Fruit fly (Drosophila melanogaster) whole organism, embryonic: ENCODE measurements around the gene CG6972.

Experiments
- Atf6 ChIP-seq: fragments of 200-800 bp; sonication (Bioruptor generic); IDR thresholded peaks from 2 replicates; pipeline ENCODE4 v1.3.6; 2022; ENCODE audit warnings: missing biosample characterization, missing genetic modification characterization
- B-H2 ChIP-seq: fragments of 200-800 bp; sonication (Bioruptor generic); optimal IDR thresholded peaks from 2 replicates; lab custom pipeline; 2018; ENCODE audit warnings: missing biosample characterization, mild to moderate bottlenecking, missing genetic modification characterization
- BEAF-32 ChIP-seq: fragments of 200-800 bp; sonication (Bioruptor generic); optimal IDR thresholded peaks from 3 replicates; lab custom pipeline; 2017; ENCODE audit warnings: missing biosample characterization, missing genetic modification characterization, mild to moderate bottlenecking, moderate library complexity, missing genetic modification reagents
- CG10267 ChIP-seq: fragments of 200-800 bp; sonication (Bioruptor generic); optimal IDR thresholded peaks from 2 replicates; lab custom pipeline; 2018; ENCODE audit warnings: missing biosample characterization, mild to moderate bottlenecking, missing genetic modification characterization, moderate library complexity
- CG10274 ChIP-seq: fragments of 200-800 bp; sonication (Bioruptor generic); optimal IDR thresholded peaks from 3 replicates; lab custom pipeline; 2017; ENCODE audit warnings: missing biosample characterization, mild to moderate bottlenecking, missing genetic modification characterization
- CG11085 ChIP-seq: fragments of 200-800 bp; sonication (Bioruptor generic); IDR thresholded peaks from 2 replicates; pipeline ENCODE4 v1.3.6; 2022; ENCODE audit warnings: missing biosample characterization, missing genetic modification characterization
- CG11504 ChIP-seq: fragments of 200-800 bp; sonication (Bioruptor generic); optimal IDR thresholded peaks from 3 replicates; lab custom pipeline; 2019; ENCODE audit warnings: missing biosample characterization, mild to moderate bottlenecking, missing genetic modification characterization, moderate library complexity
- CG11696 ChIP-seq: fragments of 200-800 bp; sonication (Bioruptor generic); IDR thresholded peaks from 2 replicates; pipeline ENCODE4 v1.3.6; 2022; ENCODE audit warnings: missing biosample characterization, missing genetic modification characterization
- CG14965 ChIP-seq: fragments of 200-800 bp; sonication (Bioruptor generic); optimal IDR thresholded peaks from 2 replicates; lab custom pipeline; 2016; ENCODE audit warnings: missing biosample characterization, missing genetic modification characterization, borderline replicate concordance
- CG1647 ChIP-seq: fragments of 200-800 bp; sonication (Bioruptor generic); optimal IDR thresholded peaks from 3 replicates; lab custom pipeline; 2016; ENCODE audit warnings: missing biosample characterization, missing genetic modification characterization
- CG16813 ChIP-seq: fragments of 200-800 bp; sonication (Bioruptor generic); IDR thresholded peaks from 3 replicates; pipeline ENCODE4 v1.3.6; 2022; ENCODE audit warnings: missing biosample characterization, missing genetic modification characterization; ENCODE audit not compliant: partially characterized antibody
- CG2889 ChIP-seq: fragments of 200-800 bp; sonication (Bioruptor generic); IDR thresholded peaks from 3 replicates; pipeline ENCODE4 v1.3.6; 2022; ENCODE audit warnings: missing biosample characterization, missing genetic modification characterization
- CG3065 ChIP-seq: fragments of 200-800 bp; sonication (Bioruptor generic); optimal IDR thresholded peaks from 2 replicates; lab custom pipeline; 2016; ENCODE audit warnings: missing biosample characterization, missing genetic modification characterization
- CG31388 ChIP-seq: fragments of 200-800 bp; sonication (Bioruptor generic); optimal IDR thresholded peaks from 2 replicates; lab custom pipeline; 2016; ENCODE audit warnings: missing biosample characterization, missing genetic modification characterization
- CG33213 ChIP-seq: fragments of 200-800 bp; sonication (Bioruptor generic); optimal IDR thresholded peaks from 3 replicates; lab custom pipeline; 2016; ENCODE audit warnings: missing biosample characterization, missing genetic modification characterization
- CG6175 ChIP-seq: fragments of 200-800 bp; sonication (Bioruptor generic); IDR thresholded peaks from 3 replicates; pipeline ENCODE4 v1.3.6; 2022; ENCODE audit warnings: missing biosample characterization, missing genetic modification characterization
- CG6254 ChIP-seq: fragments of 200-800 bp; sonication (Bioruptor generic); optimal IDR thresholded peaks from 3 replicates; lab custom pipeline; 2017; ENCODE audit warnings: mild to moderate bottlenecking, missing biosample characterization, missing genetic modification reagents, missing genetic modification characterization
- CG9437 ChIP-seq: fragments of 200-800 bp; sonication (Bioruptor generic); optimal IDR thresholded peaks from 2 replicates; lab custom pipeline; 2018; ENCODE audit warnings: missing biosample characterization, mild to moderate bottlenecking, missing genetic modification characterization
- CG9797 ChIP-seq: fragments of 200-800 bp; sonication (Bioruptor generic); optimal IDR thresholded peaks from 3 replicates; lab custom pipeline; 2018; ENCODE audit warnings: missing biosample characterization, mild to moderate bottlenecking, missing genetic modification characterization
- D19A ChIP-seq: fragments of 200-800 bp; optimal IDR thresholded peaks from 3 replicates; lab custom pipeline; 2019; ENCODE audit warnings: missing biosample characterization, mild to moderate bottlenecking, missing genetic modification characterization, moderate library complexity
- Deaf1 ChIP-seq: fragments of 200-800 bp; optimal IDR thresholded peaks from 3 replicates; lab custom pipeline; 2019; ENCODE audit warnings: missing biosample characterization, mild to moderate bottlenecking, missing genetic modification characterization, moderate library complexity
- Dfd ChIP-seq, 2 experiments: fragments of >200 bp; optimal IDR thresholded peaks; 2 replicates each; lab custom pipeline; 2017; ENCODE audit warnings: missing biosample characterization in 2 of 2, missing genetic modification characterization in 2 of 2
- Dll ChIP-seq: fragments of 200-800 bp; sonication (Bioruptor generic); IDR thresholded peaks from 4 replicates; pipeline ENCODE4 v1.3.6; 2022; ENCODE audit warnings: missing biosample characterization, missing genetic modification characterization; ENCODE audit not compliant: partially characterized antibody
- Doc3 ChIP-seq: fragments of 200-800 bp; sonication (Bioruptor generic); IDR thresholded peaks from 3 replicates; pipeline ENCODE4 v1.3.6; 2022; ENCODE audit warnings: missing biosample characterization, missing genetic modification characterization; ENCODE audit not compliant: partially characterized antibody
- Dp ChIP-seq: fragments of 200-800 bp; sonication (Bioruptor generic); optimal IDR thresholded peaks from 2 replicates; lab custom pipeline; 2018; ENCODE audit warnings: missing biosample characterization, mild to moderate bottlenecking, missing genetic modification characterization, moderate library complexity
- Gug ChIP-seq: fragments of 200-800 bp; sonication (Bioruptor generic); IDR thresholded peaks from 4 replicates; pipeline ENCODE4 v1.3.6; 2022; ENCODE audit warnings: missing biosample characterization, missing genetic modification characterization
- Hr78 ChIP-seq, 2 experiments: fragments of 200-800 bp in 1 of 2; fragments of >200 bp in 1 of 2; sonication (Bioruptor generic) in 1 of 2; optimal IDR thresholded peaks; 2 replicates each; lab custom pipeline; 2017 to 2019; ENCODE audit warnings: missing biosample characterization in 2 of 2, missing genetic modification characterization in 2 of 2, mild to moderate bottlenecking in 1 of 2, moderate library complexity in 1 of 2
- Lpt ChIP-seq: fragments of >200 bp; optimal IDR thresholded peaks from 2 replicates; lab custom pipeline; 2018; ENCODE audit warnings: missing biosample characterization, missing genetic modification characterization
- Oaz ChIP-seq: fragments of 200-800 bp; sonication (Bioruptor generic); IDR thresholded peaks from 2 replicates; pipeline ENCODE4 v1.3.6; 2022; ENCODE audit warnings: missing biosample characterization, missing genetic modification characterization
- Opbp ChIP-seq: fragments of 200-800 bp; sonication (Bioruptor generic); IDR thresholded peaks from 3 replicates; pipeline ENCODE4 v1.3.6; 2022; ENCODE audit warnings: missing biosample characterization, missing genetic modification characterization; ENCODE audit not compliant: partially characterized antibody
- Sox102F ChIP-seq: fragments of 200-800 bp; sonication (Bioruptor generic); optimal IDR thresholded peaks from 2 replicates; lab custom pipeline; 2018; ENCODE audit warnings: missing biosample characterization, mild to moderate bottlenecking, missing genetic modification characterization, moderate library complexity
- Tbp ChIP-seq: fragments of >200 bp; optimal IDR thresholded peaks from 2 replicates; lab custom pipeline; 2018; ENCODE audit warnings: missing biosample characterization, missing genetic modification characterization
- aop ChIP-seq: fragments of 200-800 bp; sonication (Bioruptor generic); IDR thresholded peaks from 2 replicates; pipeline ENCODE4 v1.3.6; 2022; ENCODE audit warnings: missing biosample characterization, missing genetic modification characterization
- bab2 ChIP-seq: fragments of 200-800 bp; sonication (Bioruptor generic); optimal IDR thresholded peaks from 2 replicates; lab custom pipeline; 2016; ENCODE audit warnings: missing biosample characterization, missing genetic modification characterization
- dm ChIP-seq: fragments of 200-800 bp; sonication (Bioruptor generic); optimal IDR thresholded peaks from 3 replicates; lab custom pipeline; 2016; ENCODE audit warnings: missing biosample characterization, missing genetic modification characterization
- dmrt11E ChIP-seq: fragments of 200-800 bp; sonication (Bioruptor generic); optimal IDR thresholded peaks from 3 replicates; lab custom pipeline; 2018; ENCODE audit warnings: missing biosample characterization, mild to moderate bottlenecking, missing genetic modification characterization, moderate library complexity
- dpn ChIP-seq, 2 experiments: fragments of 200-800 bp; sonication (Bioruptor generic); optimal IDR thresholded peaks; 3 replicates each; lab custom pipeline; 2016; ENCODE audit warnings: missing biosample characterization in 2 of 2, missing genetic modification characterization in 2 of 2
- fd102C ChIP-seq: fragments of 200-800 bp; sonication (Bioruptor generic); optimal IDR thresholded peaks from 2 replicates; lab custom pipeline; 2018; ENCODE audit warnings: missing biosample characterization, mild to moderate bottlenecking, missing genetic modification characterization, moderate library complexity
- inv ChIP-seq: fragments of 200-800 bp; sonication (Bioruptor generic); IDR thresholded peaks from 2 replicates; pipeline ENCODE4 v1.3.6; 2022; ENCODE audit warnings: missing biosample characterization, missing genetic modification characterization; ENCODE audit not compliant: partially characterized antibody
- jing ChIP-seq: fragments of 200-800 bp; sonication (Bioruptor generic); optimal IDR thresholded peaks from 2 replicates; lab custom pipeline; 2018; ENCODE audit warnings: missing biosample characterization, mild to moderate bottlenecking, missing genetic modification characterization
- kah ChIP-seq: fragments of 200-800 bp; sonication (Bioruptor generic); optimal IDR thresholded peaks from 2 replicates; lab custom pipeline; 2018; ENCODE audit warnings: missing biosample characterization, mild to moderate bottlenecking, missing genetic modification characterization
- luna ChIP-seq: fragments of 200-800 bp; sonication (Bioruptor generic); optimal IDR thresholded peaks from 2 replicates; lab custom pipeline; 2016; ENCODE audit warnings: missing biosample characterization, missing genetic modification characterization
- mirr ChIP-seq: fragments of 200-800 bp; sonication (Bioruptor generic); optimal IDR thresholded peaks from 3 replicates; lab custom pipeline; 2018; ENCODE audit warnings: missing biosample characterization, mild to moderate bottlenecking, missing genetic modification characterization
- otp ChIP-seq: fragments of 200-800 bp; sonication (Bioruptor generic); IDR thresholded peaks from 3 replicates; pipeline ENCODE4, ENCODE4 v1.3.6; 2022; ENCODE audit warnings: missing biosample characterization, missing genetic modification characterization
- p53 ChIP-seq: fragments of 200-800 bp; sonication (Bioruptor generic); optimal IDR thresholded peaks from 2 replicates; lab custom pipeline; 2016; ENCODE audit warnings: missing biosample characterization, missing genetic modification characterization
- pan ChIP-seq, 4 experiments: fragments of >200 bp in 3 of 4; fragments of 200-800 bp in 1 of 4; sonication (Bioruptor generic) in 1 of 4; optimal IDR thresholded peaks in 3 of 4; IDR thresholded peaks in 1 of 4; 2 replicates each; pipeline versions ENCODE4 v1.3.6 to Lab custom; 2017 to 2022; ENCODE audit warnings: missing biosample characterization in 2 of 4, missing genetic modification characterization in 2 of 4, mixed read lengths in 1 of 4
- sima ChIP-seq: fragments of 200-800 bp; sonication (Bioruptor generic); optimal IDR thresholded peaks from 2 replicates; lab custom pipeline; 2016; ENCODE audit warnings: missing biosample characterization, missing genetic modification characterization
- trem ChIP-seq: fragments of 200-800 bp; optimal IDR thresholded peaks from 3 replicates; lab custom pipeline; 2019; ENCODE audit warnings: missing biosample characterization, mild to moderate bottlenecking, missing genetic modification characterization, moderate library complexity
- trh ChIP-seq: fragments of 200-800 bp; sonication (Bioruptor generic); optimal IDR thresholded peaks from 2 replicates; lab custom pipeline; 2016; ENCODE audit warnings: missing biosample characterization, missing genetic modification characterization
- zfh2 ChIP-seq: fragments of 200-800 bp; sonication (Bioruptor generic); optimal IDR thresholded peaks from 2 replicates; lab custom pipeline; 2016; ENCODE audit warnings: missing biosample characterization, missing genetic modification characterization

The CG6972 gene

DNA sequence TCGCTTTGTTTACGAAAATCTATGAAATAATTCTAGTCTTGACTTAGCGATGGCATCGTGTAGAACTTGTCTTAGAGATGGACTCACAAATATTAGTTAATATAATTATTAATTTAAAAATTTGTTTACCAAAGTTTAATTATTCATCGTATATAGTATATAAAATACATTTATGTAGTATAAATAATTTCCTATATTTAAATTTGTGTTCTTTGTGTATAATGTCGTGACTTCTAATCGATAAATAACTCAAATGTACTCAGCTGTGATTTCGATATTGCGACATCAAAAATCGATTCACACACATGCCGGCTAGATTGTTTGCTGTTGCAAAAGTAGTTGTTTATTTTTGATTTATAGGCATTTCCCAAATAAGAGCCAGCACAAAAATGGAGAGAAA, 11.5 kb upstream of the CG6972 start, which contains the start of the genes wfs1 and Nup133 (continued):
- TF ChIP-seq trh (peak; percentile 42), zfh2 (GFP tag; lab: Kevin White, UChicago) (peak; percentile 28), Gug (GFP tag; lab: Robert Waterston, UW) (no peak), Lpt (GFP tag; lab: Kevin White, UChicago) (no peak), CG6254 (GFP tag; lab: Kevin White, UChicago) (no peak), fd102C (GFP tag; lab: Kevin White, UChicago) (peak; percentile 1), otp (no peak), sima (GFP tag; lab: Kevin White, UChicago) (no peak), jing (GFP tag; lab: Kevin White, UChicago) (no peak), bab2 (GFP tag; lab: Kevin White, UChicago) (peak; percentile 24), Dll (peak; percentile 97), Dp (GFP tag; lab: Kevin White, UChicago) (peak; percentile 35), dmrt11E (tag; lab: Kevin White, UChicago) (peak; percentile 87), B-H2 (GFP tag; lab: Kevin White, UChicago) (peak; percentile 77), CG9437 (peak; percentile 56), CG33213 (GFP tag; lab: Kevin White, UChicago) (no peak), pan (optimal IDR thresholded peaks at IDR 0.05; lab: Kevin White, UChicago) (no peak), pan (GFP tag; optimal IDR thresholded peaks at IDR 0.05 in 1 of 2, IDR thresholded peaks at IDR 0.05 in 1 of 2) (peak in 1 of 2 experiments; percentile 70), CG11085 (GFP tag; lab: Robert Waterston, UW) (peak; percentile 38; the same call in 1 of the 2 replicates), CG2889 (GFP tag; lab: Robert Waterston, UW) (no peak), CG1647 (GFP tag; lab: Kevin White, UChicago) (no peak), kah (GFP tag; lab: Kevin White, UChicago) (peak; percentile 30), BEAF-32 (GFP tag; lab: Kevin White, UChicago) (peak; percentile 81), dpn (GFP tag; optimal IDR thresholded peaks at IDR 0.05; lab: Kevin White, UChicago) (peak in 1 of 2 experiments; percentile 75), CG10274 (no peak), Atf6 (GFP tag; lab: Robert Waterston, UW) (peak; percentile 67), Doc3 (GFP tag; lab: Robert Waterston, UW) (peak; percentile 84), aop (GFP tag; lab: Robert Waterston, UW) (no peak), Tbp (GFP tag; lab: Kevin White, UChicago) (no peak), luna (GFP tag; lab: Kevin White, UChicago) (no peak), CG3065 (peak; percentile 34), CG31388 (peak; percentile 40), Deaf1 (tag; lab: Kevin White, UChicago) (no peak), CG16813 (GFP tag; lab: Robert Waterston, UW) (peak; percentile 87), D19A (tag; lab: Kevin White, UChicago) (no peak), inv (GFP tag; lab: Robert Waterston, UW) (peak; percentile 81), CG9797 (GFP tag; lab: Kevin White, UChicago) (no peak), CG11504 (tag; lab: Kevin White, UChicago) (no peak), CG11696 (GFP tag; lab: Robert Waterston, UW) (no peak), Oaz (no peak; the same call in 1 of the 2 replicates), CG10267 (tag; lab: Kevin White, UChicago) (peak; percentile 87), trem (tag; lab: Kevin White, UChicago) (peak; percentile 91), Dfd (GFP tag; optimal IDR thresholded peaks at IDR 0.05; lab: Kevin White, UChicago) (no peak), CG6175 (GFP tag; lab: Robert Waterston, UW) (no peak), CG14965 (GFP tag; lab: Kevin White, UChicago) (no peak), Opbp (GFP tag; lab: Robert Waterston, UW) (peak; percentile 67; the same call in 2 of the 3 replicates), mirr (GFP tag; lab: Kevin White, UChicago) (no peak), Hr78 (GFP tag; optimal IDR thresholded peaks at IDR 0.05; lab: Kevin White, UChicago) (no peak), Sox102F (GFP tag; lab: Kevin White, UChicago) (peak; percentile 80), p53 (GFP tag; lab: Kevin White, UChicago) (no peak), dm (GFP tag; lab: Kevin White, UChicago) (no peak)
